Fruit fly (Drosophila melanogaster): Measurements from ENCODE around the gene CG9988.

- TF ChIP-seq Ptx1 (GFP tag; IDR thresholded peaks at IDR 0.05) (no peak), Stat92E (GFP tag; optimal IDR thresholded peaks at IDR 0.05) (no peak), psq (GFP tag; optimal IDR thresholded peaks at IDR 0.05) (no peak), zf30C (GFP tag; optimal IDR thresholded peaks at IDR 0.05) (no peak), CG14860 (GFP tag; IDR thresholded peaks at IDR 0.05; ENCODE audit: partially characterized antibody) (no peak), Six4 (GFP tag; optimal IDR thresholded peaks at IDR 0.05) (no peak), CTCF (GFP tag; optimal IDR thresholded peaks at IDR 0.05) (no peak), Hr3 (GFP tag; optimal IDR thresholded peaks at IDR 0.05) (no peak)
Observed at dm6 chr3R:28630092-28630491, 6.1 kb upstream of the CG9988 start.

All from whole organism, embryonic.